Fruit fly (Drosophila melanogaster) whole organism, wandering third instar larva: ENCODE results near the gene Trf.

Source experiments
- Abd-B ChIP-seq: fragments of >200 bp; optimal IDR thresholded peaks from 2 replicates; lab custom pipeline; 2017; ENCODE audit warnings: missing biosample characterization, missing genetic modification characterization
- Hr78 ChIP-seq: fragments of >200 bp; optimal IDR thresholded peaks from 2 replicates; lab custom pipeline; 2017; ENCODE audit warnings: missing biosample characterization, missing genetic modification characterization
- Myc ChIP-seq: fragments of >200 bp; optimal IDR thresholded peaks from 2 replicates; lab custom pipeline; 2017
- Vsx2 ChIP-seq: fragments of 200-300, 225-300 bp; sonication (Bioruptor generic); optimal IDR thresholded peaks from 2 replicates; lab custom pipeline; 2018; ENCODE audit warnings: missing biosample characterization, missing genetic modification characterization; ENCODE audit not compliant: partially characterized antibody
- dl ChIP-seq, 2 experiments: fragments of 175-275, 200-275 bp in 1 of 2; fragments of 200-275 bp in 1 of 2; sonication (Bioruptor generic); optimal IDR thresholded peaks; lab custom pipeline; 2018; ENCODE audit warnings: mild to moderate bottlenecking in 2 of 2, missing biosample characterization in 2 of 2, missing genetic modification characterization in 2 of 2, moderate library complexity in 2 of 2; ENCODE audit not compliant: partially characterized antibody in 2 of 2, insufficient read depth in 1 of 2
- dmrt93B ChIP-seq: fragments of 200-800 bp; sonication (Bioruptor generic); optimal IDR thresholded peaks from 2 replicates; lab custom pipeline; 2018; ENCODE audit warnings: missing biosample characterization, mild to moderate bottlenecking, missing genetic modification characterization
- fru ChIP-seq: fragments of 200-800 bp; sonication (Bioruptor generic); optimal IDR thresholded peaks from 3 replicates; lab custom pipeline; 2016; ENCODE audit warnings: missing biosample characterization, mild to moderate bottlenecking, missing genetic modification characterization
- jim ChIP-seq: fragments of 175-275, 200-325 bp; sonication (Bioruptor generic); optimal IDR thresholded peaks from 2 replicates; lab custom pipeline; 2016; ENCODE audit warnings: missing biosample characterization, mild to moderate bottlenecking, missing genetic modification characterization
- pan ChIP-seq: fragments of >200 bp; optimal IDR thresholded peaks from 2 replicates; lab custom pipeline; 2017
- psq ChIP-seq: fragments of 200-800 bp; sonication (Bioruptor generic); optimal IDR thresholded peaks from 3 replicates; lab custom pipeline; 2017; ENCODE audit warnings: missing biosample characterization, mild to moderate bottlenecking, missing genetic modification characterization, moderate library complexity
- tai ChIP-seq: sonication (Bioruptor generic); optimal IDR thresholded peaks from 2 replicates; lab custom pipeline; 2016; ENCODE audit warnings: missing biosample characterization, missing genetic modification characterization
- usp ChIP-seq: fragments of >200 bp; optimal IDR thresholded peaks from 2 replicates; lab custom pipeline; 2017; ENCODE audit warnings: missing biosample characterization, missing genetic modification characterization

DNA sequence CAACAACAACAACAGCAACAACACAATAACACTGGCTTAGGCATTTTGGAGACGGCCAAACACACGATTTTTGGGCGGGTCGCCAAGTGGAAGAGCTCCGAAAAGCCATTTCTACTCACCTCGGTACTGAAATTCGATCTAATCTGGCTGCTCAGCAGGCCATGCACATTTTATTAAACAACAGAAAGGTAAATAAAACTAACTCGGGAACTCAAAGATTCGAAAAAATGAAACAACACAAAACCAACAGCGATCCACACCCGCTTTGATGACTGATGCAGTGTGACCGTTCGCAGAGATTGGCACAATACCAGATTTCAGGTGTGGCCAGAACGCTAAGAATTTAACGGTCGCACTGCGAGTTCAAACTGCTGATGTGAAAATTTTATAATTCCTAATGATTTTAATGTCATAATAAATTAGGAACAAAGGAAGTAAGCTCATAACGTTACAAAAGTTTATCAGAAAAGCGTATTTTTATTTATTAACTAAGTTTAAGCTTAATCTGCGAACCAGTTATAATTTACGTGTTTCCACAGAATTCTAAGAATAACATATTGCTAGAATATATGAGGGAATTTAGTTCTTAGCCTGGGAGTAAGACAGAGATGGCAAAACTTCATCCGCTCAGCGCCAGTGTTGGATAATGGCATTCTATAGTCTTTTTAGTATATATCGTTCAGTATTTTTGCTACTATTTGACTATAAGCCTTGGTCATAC, 10.2 kb downstream of the Trf start, which contains the start of gene Mcr:
- TF ChIP-seq Abd-B (no peak), pan (lab: Kevin White, UChicago) (no peak), usp (GFP tag; lab: Kevin White, UChicago) (no peak), dmrt93B (GFP tag; lab: Kevin White, UChicago) (no peak), psq (GFP tag; lab: Kevin White, UChicago) (no peak), Myc (lab: Kevin White, UChicago) (no peak), jim (peak; percentile 5), dl (GFP tag; optimal IDR thresholded peaks at IDR 0.05; lab: Kevin White, UChicago; ENCODE audit: insufficient read depth in 1 of 2, partially characterized antibody in 2 of 2) (no peak), fru (GFP tag; lab: Kevin White, UChicago) (no peak), Vsx2 (GFP tag; lab: Kevin White, UChicago) (peak; percentile 32), Hr78 (GFP tag; lab: Kevin White, UChicago) (no peak), tai (GFP tag; lab: Kevin White, UChicago) (no peak)
